Worm (Caenorhabditis elegans): ENCODE measurements around the gene maoc-1.

DNA sequence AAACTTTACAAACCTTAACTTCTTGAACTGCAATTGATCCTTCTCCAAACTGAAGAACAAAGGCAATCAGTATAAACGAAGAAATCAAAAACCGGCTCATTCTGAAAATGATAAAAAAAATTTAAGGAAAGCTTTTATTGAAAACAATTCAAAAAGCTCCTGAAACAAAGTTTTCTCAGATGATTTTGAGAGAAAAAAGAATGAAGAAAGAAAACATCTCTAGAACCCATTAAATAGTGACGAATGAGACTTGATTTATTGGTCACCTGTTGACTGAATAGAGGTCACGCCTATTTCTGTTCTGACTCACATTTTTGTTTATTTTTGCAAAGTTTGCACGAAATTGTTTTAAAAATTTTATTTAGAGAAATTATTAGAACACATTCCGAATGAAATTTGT lies 15.2 kb downstream of the maoc-1 start, which contains the start of gene E04F6.8:
- TF ChIP-seq ztf-23 (GFP tag; IDR thresholded peaks at IDR 0.05) = no peak
- TF ChIP-seq ztf-29 (GFP tag; IDR thresholded peaks at IDR 0.05) = no peak
- TF ChIP-seq klf-2 (GFP tag; conservative IDR thresholded peaks at IDR 0.05) = no peak
- no peak for TF ChIP-seq flt-1 (GFP tag; IDR thresholded peaks at IDR 0.05)
- TF ChIP-seq T22C8.4 (GFP tag; IDR thresholded peaks at IDR 0.05) = no peak
- no peak for TF ChIP-seq med-1 (GFP tag; optimal IDR thresholded peaks at IDR 0.05; ENCODE audit: insufficient read depth)
- TF ChIP-seq tab-1 (GFP tag; IDR thresholded peaks at IDR 0.05) = no peak
- TF ChIP-seq ref-1 (GFP tag; conservative IDR thresholded peaks at IDR 0.05) = no peak
- no peak for TF ChIP-seq cog-1 (tag; optimal IDR thresholded peaks at IDR 0.05)

All from whole organism, midembryonic.